Worm (Caenorhabditis elegans): Measurements from ENCODE around the gene ctsa-1.2.

Gene ctsa-1.2

DNA sequence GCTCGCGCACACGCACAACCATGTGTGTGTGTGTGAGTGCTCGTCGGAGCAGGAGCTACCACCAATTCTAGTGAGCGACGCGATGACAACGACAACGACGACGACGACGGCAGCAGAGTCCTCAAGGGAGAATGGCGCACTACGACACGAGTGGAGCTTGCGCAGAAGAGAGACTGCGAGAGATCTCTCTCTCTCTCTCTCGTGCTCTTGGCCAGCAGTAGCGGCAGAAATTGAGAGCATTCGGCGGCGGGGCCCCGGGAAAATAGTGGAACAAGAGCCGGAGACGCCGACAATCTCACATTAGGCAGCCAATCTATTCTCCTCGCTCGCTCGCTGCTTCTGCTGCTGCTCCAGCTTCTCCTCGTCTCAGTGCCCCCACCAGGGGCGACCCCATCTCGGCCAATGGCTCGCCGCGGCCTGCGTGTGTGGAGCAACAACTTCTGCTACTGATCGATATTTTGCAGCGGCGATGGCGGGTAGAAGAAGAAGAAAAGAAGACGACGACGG is 7.7 kb downstream of the ctsa-1.2 start (continued):
- no peak for TF ChIP-seq nhr-11 (tag; optimal IDR thresholded peaks at IDR 0.05)
- TF ChIP-seq efl-3 (GFP tag; optimal IDR thresholded peaks at IDR 0.05), result no peak
- no peak for TF ChIP-seq nhr-90 (tag; optimal IDR thresholded peaks at IDR 0.05; ENCODE audit: poor library complexity)
- TF ChIP-seq fkh-4 (tag; optimal IDR thresholded peaks at IDR 0.05; ENCODE audit: borderline replicate concordance), result no peak
- no peak for TF ChIP-seq elt-2 (tag; optimal IDR thresholded peaks at IDR 0.05)
- TF ChIP-seq vab-15 (tag; optimal IDR thresholded peaks at IDR 0.05), result no peak
- TF ChIP-seq hlh-17 (GFP tag; optimal IDR thresholded peaks at IDR 0.05; ENCODE audit: borderline replicate concordance), result no peak
- TF ChIP-seq pqm-1 (tag; optimal IDR thresholded peaks at IDR 0.05), result no peak
- TF ChIP-seq nhr-71 (tag; optimal IDR thresholded peaks at IDR 0.05), result peak; percentile 83
- TF ChIP-seq alr-1 (tag; optimal IDR thresholded peaks at IDR 0.05; ENCODE audit: borderline replicate concordance), result no peak
- no peak for TF ChIP-seq nhr-12 (tag; optimal IDR thresholded peaks at IDR 0.05)
- peak; percentile 0 for TF ChIP-seq F16B12.6 (tag; optimal IDR thresholded peaks at IDR 0.05)

- TF ChIP-seq fkh-4 (tag; optimal IDR thresholded peaks at IDR 0.05; ENCODE audit: borderline replicate concordance) (no peak), F16B12.6 (tag; optimal IDR thresholded peaks at IDR 0.05) (peak; percentile 77), mep-1 (tag; optimal IDR thresholded peaks at IDR 0.05) (peak; percentile 29), C04F5.9 (tag; optimal IDR thresholded peaks at IDR 0.05) (no peak), fkh-8 (tag; optimal IDR thresholded peaks at IDR 0.05) (no peak), tlp-1 (tag; optimal IDR thresholded peaks at IDR 0.05) (no peak), nhr-12 (tag; optimal IDR thresholded peaks at IDR 0.05) (no peak), ceh-63 (GFP tag; optimal IDR thresholded peaks at IDR 0.05) (no peak), alr-1 (tag; optimal IDR thresholded peaks at IDR 0.05; ENCODE audit: borderline replicate concordance) (no peak), lsy-2 (tag; optimal IDR thresholded peaks at IDR 0.05) (peak; percentile 85 to 94), unc-130 (tag; optimal IDR thresholded peaks at IDR 0.05) (no peak), pax-3 (tag; optimal IDR thresholded peaks at IDR 0.05) (no peak), egl-27 (tag; optimal IDR thresholded peaks at IDR 0.05) (no peak), unc-98 (GFP tag; IDR thresholded peaks at IDR 0.05) (no peak)
These were observed 8.7 kb downstream of the ctsa-1.2 start for ce11 chrII:11747889-11748288.

ce11 chrII:11748494-11748893 is 9.3 kb downstream of the ctsa-1.2 start, which contains the start of the genes F44E5.17 and gpb-1:
Gene F44E5.17, minus strand, starts transcription at chrII:11748594.
Gene gpb-1, minus strand, starts transcription at chrII:11748611.
- TF ChIP-seq lin-39 (tag; optimal IDR thresholded peaks at IDR 0.05), result no peak
- peak; percentile 46 for TF ChIP-seq blmp-1 (tag; optimal IDR thresholded peaks at IDR 0.05)
- no peak for TF ChIP-seq efl-1 (optimal IDR thresholded peaks at IDR 0.05)
- TF ChIP-seq efl-1 (GFP tag; optimal IDR thresholded peaks at IDR 0.05 in 1 of 2), result peak in 1 of 2 experiments; percentile 27

DNA sequence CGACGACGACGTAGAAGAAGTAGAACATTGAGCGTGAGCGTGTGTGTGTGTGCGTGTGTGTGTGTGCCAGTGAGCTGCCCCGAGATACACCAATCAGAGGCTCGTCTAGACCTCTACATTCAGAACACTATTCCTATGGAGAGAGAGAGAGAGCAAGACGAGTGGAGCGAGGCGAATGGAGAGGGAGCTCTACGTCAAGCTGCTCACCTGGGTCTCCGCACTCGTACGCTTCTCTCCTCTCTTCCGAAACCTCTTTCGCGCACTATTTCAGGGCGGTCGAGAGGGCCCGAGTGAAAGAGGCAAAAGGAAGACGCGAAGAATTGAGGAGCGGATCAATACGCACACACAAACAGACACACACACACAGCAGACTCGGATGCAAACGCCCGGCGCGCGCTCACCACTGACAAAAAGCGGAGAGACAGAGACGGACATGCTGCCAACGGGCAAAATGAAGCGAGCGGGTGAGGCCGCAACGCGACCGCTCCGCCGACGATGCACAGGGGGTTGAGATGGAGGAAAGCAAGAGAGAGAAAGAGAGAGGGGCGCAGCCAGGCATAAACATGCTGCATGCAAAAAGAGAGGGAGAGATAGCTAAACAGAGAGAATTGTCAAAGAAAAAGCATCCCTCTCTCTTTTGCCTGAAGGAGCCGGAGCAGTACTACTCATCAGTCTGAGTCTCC is 10.5 kb downstream of the ctsa-1.2 start:
- no peak for TF ChIP-seq ces-1 (GFP tag; optimal IDR thresholded peaks at IDR 0.05)
- TF ChIP-seq sup-37 (GFP tag; optimal IDR thresholded peaks at IDR 0.05), result no peak
- peak; percentile 38 for TF ChIP-seq lin-15B (tag; optimal IDR thresholded peaks at IDR 0.05)
- no peak for TF ChIP-seq Y116A8C.19 (tag; optimal IDR thresholded peaks at IDR 0.05; ENCODE audit: borderline replicate concordance)
- TF ChIP-seq lin-13 (GFP tag; optimal IDR thresholded peaks at IDR 0.05), result peak; percentile 59
- no peak for TF ChIP-seq unc-98 (GFP tag; IDR thresholded peaks at IDR 0.05)
- peak; percentile 8 for TF ChIP-seq lin-39 (tag; optimal IDR thresholded peaks at IDR 0.05)
- no peak for TF ChIP-seq hlh-17 (GFP tag; optimal IDR thresholded peaks at IDR 0.05; ENCODE audit: borderline replicate concordance)
- TF ChIP-seq lir-3 (tag; optimal IDR thresholded peaks at IDR 0.05; ENCODE audit: poor library complexity), result peak; percentile 52
- no peak for TF ChIP-seq nhr-11 (tag; optimal IDR thresholded peaks at IDR 0.05)
- peak; percentile 70 for TF ChIP-seq dsc-1 (tag; optimal IDR thresholded peaks at IDR 0.05)
- peak in 1 of 6 experiments; percentile 13 for TF ChIP-seq elt-3 (tag; optimal IDR thresholded peaks at IDR 0.05)
- peak; percentile 55 for TF ChIP-seq fkh-10 (GFP tag; optimal IDR thresholded peaks at IDR 0.05)
- TF ChIP-seq mab-9 (GFP tag; IDR thresholded peaks at IDR 0.05), result peak; percentile 47; the same call in 1 of the 2 replicates
- TF ChIP-seq aha-1 (tag; optimal IDR thresholded peaks at IDR 0.05), result no peak
- TF ChIP-seq isw-1 (GFP tag; IDR thresholded peaks at IDR 0.05), result peak; percentile 37; the same call in 1 of the 2 replicates
- peak; percentile 39 for TF ChIP-seq ama-1 (optimal IDR thresholded peaks at IDR 0.05)
- no peak for TF ChIP-seq nhr-28 (tag; optimal IDR thresholded peaks at IDR 0.05)
- peak; percentile 89 for TF ChIP-seq nhr-77 (tag; optimal IDR thresholded peaks at IDR 0.05)
- TF ChIP-seq ets-5 (GFP tag; IDR thresholded peaks at IDR 0.05), result no peak
- peak; percentile 38 for TF ChIP-seq blmp-1 (tag; optimal IDR thresholded peaks at IDR 0.05)
- peak; percentile 51 for TF ChIP-seq unc-130 (tag; optimal IDR thresholded peaks at IDR 0.05)
- TF ChIP-seq lin-14 (GFP tag; optimal IDR thresholded peaks at IDR 0.05), result peak; percentile 95
- no peak for TF ChIP-seq sptf-1 (tag; optimal IDR thresholded peaks at IDR 0.05)
- TF ChIP-seq ceh-8 (GFP tag; optimal IDR thresholded peaks at IDR 0.05), result peak; percentile 56

Data from whole organism, L1 larva.